Worm (Caenorhabditis elegans) whole organism, late embryonic: ENCODE measurements around the gene F35D2.2.

Source experiments
- ama-1 ChIP-seq: fragments of 150-350 bp; optimal IDR thresholded peaks from 2 replicates; lab custom pipeline; 2014
- fkh-10 ChIP-seq: fragments of 150-350 bp; optimal IDR thresholded peaks from 2 replicates; lab custom pipeline; 2014; ENCODE audit warnings: missing biosample characterization, missing genetic modification reagents, missing genetic modification characterization
- madf-2 ChIP-seq: sonication (generic microtip); optimal IDR thresholded peaks from 2 replicates; lab custom pipeline; 2017; ENCODE audit warnings: missing genetic modification characterization, missing compliant biosample characterization
- pax-1 ChIP-seq: fragments of 150-350 bp; optimal IDR thresholded peaks from 2 replicates; lab custom pipeline; 2014; ENCODE audit warnings: missing biosample characterization, missing genetic modification characterization
- pha-4 ChIP-seq: fragments of 150-350 bp; optimal IDR thresholded peaks from 2 replicates; lab custom pipeline; 2018; ENCODE audit warnings: missing biosample characterization, missing genetic modification reagents, missing genetic modification characterization
- rnt-1 ChIP-seq: sonication (generic microtip); optimal IDR thresholded peaks from 2 replicates; lab custom pipeline; 2016; ENCODE audit warnings: missing genetic modification characterization, missing compliant biosample characterization
- tbx-7 ChIP-seq: sonication (generic microtip); optimal IDR thresholded peaks from 2 replicates; lab custom pipeline; 2016; ENCODE audit warnings: missing genotype, missing genetic modification characterization, missing compliant biosample characterization
- zip-5 ChIP-seq: sonication (generic microtip); optimal IDR thresholded peaks from 2 replicates; lab custom pipeline; 2016; ENCODE audit warnings: missing genetic modification characterization, missing compliant biosample characterization

ce11 chrII:7623466-7623865, 49.2 kb downstream of the F35D2.2 start:
- TF ChIP-seq rnt-1 (tag; lab: Kevin White, UChicago) (no peak), ama-1 (lab: Kevin White, UChicago) (no peak), tbx-7 (tag; lab: Kevin White, UChicago) (no peak), madf-2 (tag; lab: Kevin White, UChicago) (no peak), pax-1 (tag; lab: Kevin White, UChicago) (no peak), pha-4 (no peak), fkh-10 (GFP tag; lab: Kevin White, UChicago) (no peak), zip-5 (tag; lab: Kevin White, UChicago) (no peak)
